Fruit fly (Drosophila melanogaster): Measurements from ENCODE around the gene Cf2.

The Cf2 gene

dm6 chr2L:4883023-4883392 is at the start of gene Cf2, which contains the start of gene CG3008:
Gene Cf2, minus strand, starts transcription at chr2L:4883107.
Gene CG3008, plus strand, starts transcription at chr2L:4883298.
- no peak for TF ChIP-seq h (optimal IDR thresholded peaks at IDR 0.05)
- no peak for TF ChIP-seq ttk (optimal IDR thresholded peaks at IDR 0.05)
- no peak for TF ChIP-seq insv (optimal IDR thresholded peaks at IDR 0.05)
- TF ChIP-seq Sin3A (optimal IDR thresholded peaks at IDR 0.05) = no peak
- no peak for TF ChIP-seq Myc (optimal IDR thresholded peaks at IDR 0.05)
- no peak for TF ChIP-seq psq (optimal IDR thresholded peaks at IDR 0.05)

- TF ChIP-seq Myc (optimal IDR thresholded peaks at IDR 0.05) (no peak), psq (optimal IDR thresholded peaks at IDR 0.05) (no peak), h (optimal IDR thresholded peaks at IDR 0.05) (no peak), insv (optimal IDR thresholded peaks at IDR 0.05) (no peak), Sin3A (optimal IDR thresholded peaks at IDR 0.05) (no peak), ttk (optimal IDR thresholded peaks at IDR 0.05) (no peak)
Observed at dm6 chr2L:4932284-4932683, 49.4 kb upstream of the Cf2 start, which contains the start of gene hoe1. Gene hoe1, minus strand, starts transcription at chr2L:4932384.

DNA sequence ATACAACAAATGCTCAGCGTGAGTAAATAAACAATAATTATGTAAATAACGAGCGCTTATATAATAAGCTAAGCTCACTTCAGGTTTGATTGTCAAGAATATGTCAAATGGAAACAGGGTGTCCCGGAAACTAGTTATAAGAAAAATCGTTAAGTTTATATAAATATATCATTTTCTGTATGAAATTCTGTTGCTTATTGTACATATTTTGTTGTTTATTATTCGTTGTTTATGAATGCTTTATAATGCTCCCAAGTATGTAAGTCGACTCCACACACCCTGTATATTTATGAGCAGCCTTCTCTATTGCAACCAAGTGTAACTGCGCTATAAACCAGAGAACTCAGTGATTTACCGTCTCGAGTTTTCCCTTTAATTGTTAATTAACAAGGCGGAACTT is 47.6 kb upstream of the Cf2 start:
- no peak for TF ChIP-seq Myc (optimal IDR thresholded peaks at IDR 0.05)
- no peak for TF ChIP-seq h (optimal IDR thresholded peaks at IDR 0.05)
- TF ChIP-seq ttk (optimal IDR thresholded peaks at IDR 0.05) = no peak
- no peak for TF ChIP-seq psq (optimal IDR thresholded peaks at IDR 0.05)

DNA sequence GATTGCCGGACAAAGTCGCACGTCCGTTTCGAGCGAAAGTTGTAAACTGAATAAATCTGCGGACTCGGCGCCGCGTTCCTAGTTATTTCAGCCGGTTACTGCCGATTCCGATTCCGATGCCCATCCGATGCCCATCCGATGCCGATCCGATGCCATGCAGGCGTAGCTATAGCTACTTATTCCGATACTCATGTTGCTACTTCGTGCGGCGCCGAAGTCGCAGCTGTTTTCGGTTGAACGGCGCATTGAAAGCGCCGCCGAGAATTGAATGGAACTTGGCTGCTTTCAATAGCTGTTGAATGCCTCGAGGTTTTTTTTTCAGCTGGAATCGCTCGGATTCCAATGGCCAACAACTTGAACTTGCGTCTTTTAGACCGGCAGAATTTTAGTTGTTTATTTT is 45.4 kb upstream of the Cf2 start:
- TF ChIP-seq psq (optimal IDR thresholded peaks at IDR 0.05) (no peak), ttk (optimal IDR thresholded peaks at IDR 0.05) (no peak), insv (optimal IDR thresholded peaks at IDR 0.05) (no peak), Myc (optimal IDR thresholded peaks at IDR 0.05) (no peak), h (optimal IDR thresholded peaks at IDR 0.05) (no peak), Sin3A (optimal IDR thresholded peaks at IDR 0.05) (no peak)

- TF ChIP-seq ttk (optimal IDR thresholded peaks at IDR 0.05) (no peak), Sin3A (optimal IDR thresholded peaks at IDR 0.05) (no peak), Myc (optimal IDR thresholded peaks at IDR 0.05) (no peak), h (optimal IDR thresholded peaks at IDR 0.05) (no peak), psq (optimal IDR thresholded peaks at IDR 0.05) (no peak), insv (optimal IDR thresholded peaks at IDR 0.05) (no peak)
Observed at dm6 chr2L:4916738-4917137, 33.8 kb upstream of the Cf2 start.

- TF ChIP-seq Sin3A (optimal IDR thresholded peaks at IDR 0.05) (no peak), insv (optimal IDR thresholded peaks at IDR 0.05) (no peak), h (optimal IDR thresholded peaks at IDR 0.05) (no peak), Myc (optimal IDR thresholded peaks at IDR 0.05) (no peak), psq (optimal IDR thresholded peaks at IDR 0.05) (no peak), ttk (optimal IDR thresholded peaks at IDR 0.05) (no peak)
Observed at dm6 chr2L:4915715-4916153, 32.8 kb upstream of the Cf2 start.

dm6 chr2L:4907986-4908385 is 25.1 kb upstream of the Cf2 start:
- TF ChIP-seq ttk (optimal IDR thresholded peaks at IDR 0.05) = no peak
- TF ChIP-seq Myc (optimal IDR thresholded peaks at IDR 0.05) = no peak
- TF ChIP-seq Sin3A (optimal IDR thresholded peaks at IDR 0.05) = no peak
- TF ChIP-seq psq (optimal IDR thresholded peaks at IDR 0.05) = no peak
- TF ChIP-seq insv (optimal IDR thresholded peaks at IDR 0.05) = no peak
- no peak for TF ChIP-seq h (optimal IDR thresholded peaks at IDR 0.05)

- TF ChIP-seq h (optimal IDR thresholded peaks at IDR 0.05) (no peak), Myc (optimal IDR thresholded peaks at IDR 0.05) (no peak), psq (optimal IDR thresholded peaks at IDR 0.05) (no peak), Sin3A (optimal IDR thresholded peaks at IDR 0.05) (no peak), insv (optimal IDR thresholded peaks at IDR 0.05) (no peak), ttk (optimal IDR thresholded peaks at IDR 0.05) (no peak)
Observed at dm6 chr2L:4906546-4907250, 23.8 kb upstream of the Cf2 start, which contains the start of gene snsl. Gene snsl, minus strand, starts transcription at chr2L:4906762.

DNA sequence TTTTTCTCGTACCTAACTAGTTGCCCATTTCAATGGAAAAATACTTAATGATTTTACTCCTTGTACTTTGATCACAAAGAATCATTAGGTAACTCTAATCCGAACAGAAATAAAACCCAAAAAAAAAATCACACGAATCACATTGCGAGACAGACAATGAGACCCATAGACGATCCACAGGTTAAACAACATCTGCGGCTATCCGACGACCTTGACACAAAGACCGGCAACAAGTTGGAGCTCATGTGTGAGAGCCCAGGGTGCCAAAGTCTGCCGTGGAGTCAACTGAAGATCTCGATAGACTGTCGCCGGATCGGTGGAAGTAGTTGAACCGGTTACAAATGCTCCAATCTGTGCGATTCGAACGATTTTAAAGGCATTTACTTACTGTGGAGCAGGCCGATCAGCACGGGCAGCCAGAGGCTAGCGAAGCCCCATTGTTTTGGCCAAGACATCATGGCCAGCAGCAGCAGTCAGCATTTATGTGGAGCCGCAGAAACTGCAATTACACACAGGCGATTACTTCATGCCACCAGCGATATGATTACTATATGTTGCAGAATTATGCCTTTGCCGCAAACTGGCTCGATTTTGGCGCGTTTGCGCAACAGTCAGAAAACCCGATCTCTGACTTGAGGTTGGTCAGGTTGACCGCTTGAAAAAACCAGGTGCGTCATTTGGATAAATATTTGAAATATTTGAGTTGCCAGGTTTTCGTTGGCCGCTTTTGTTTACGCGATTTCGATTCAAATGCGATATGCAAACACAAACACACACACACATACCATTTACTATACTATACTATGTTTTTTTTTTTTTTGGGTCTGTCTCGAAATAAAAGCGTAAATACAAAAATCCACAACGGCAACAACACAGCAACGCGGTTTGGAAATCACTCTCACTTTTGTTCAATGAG is 22.7 kb upstream of the Cf2 start:
- TF ChIP-seq Myc (optimal IDR thresholded peaks at IDR 0.05) (no peak), h (optimal IDR thresholded peaks at IDR 0.05) (no peak), psq (optimal IDR thresholded peaks at IDR 0.05) (no peak), ttk (optimal IDR thresholded peaks at IDR 0.05) (no peak), Sin3A (optimal IDR thresholded peaks at IDR 0.05) (no peak), insv (optimal IDR thresholded peaks at IDR 0.05) (no peak)

dm6 chr2L:4903838-4904237 is 20.9 kb upstream of the Cf2 start:
- no peak for TF ChIP-seq Sin3A (optimal IDR thresholded peaks at IDR 0.05)

DNA sequence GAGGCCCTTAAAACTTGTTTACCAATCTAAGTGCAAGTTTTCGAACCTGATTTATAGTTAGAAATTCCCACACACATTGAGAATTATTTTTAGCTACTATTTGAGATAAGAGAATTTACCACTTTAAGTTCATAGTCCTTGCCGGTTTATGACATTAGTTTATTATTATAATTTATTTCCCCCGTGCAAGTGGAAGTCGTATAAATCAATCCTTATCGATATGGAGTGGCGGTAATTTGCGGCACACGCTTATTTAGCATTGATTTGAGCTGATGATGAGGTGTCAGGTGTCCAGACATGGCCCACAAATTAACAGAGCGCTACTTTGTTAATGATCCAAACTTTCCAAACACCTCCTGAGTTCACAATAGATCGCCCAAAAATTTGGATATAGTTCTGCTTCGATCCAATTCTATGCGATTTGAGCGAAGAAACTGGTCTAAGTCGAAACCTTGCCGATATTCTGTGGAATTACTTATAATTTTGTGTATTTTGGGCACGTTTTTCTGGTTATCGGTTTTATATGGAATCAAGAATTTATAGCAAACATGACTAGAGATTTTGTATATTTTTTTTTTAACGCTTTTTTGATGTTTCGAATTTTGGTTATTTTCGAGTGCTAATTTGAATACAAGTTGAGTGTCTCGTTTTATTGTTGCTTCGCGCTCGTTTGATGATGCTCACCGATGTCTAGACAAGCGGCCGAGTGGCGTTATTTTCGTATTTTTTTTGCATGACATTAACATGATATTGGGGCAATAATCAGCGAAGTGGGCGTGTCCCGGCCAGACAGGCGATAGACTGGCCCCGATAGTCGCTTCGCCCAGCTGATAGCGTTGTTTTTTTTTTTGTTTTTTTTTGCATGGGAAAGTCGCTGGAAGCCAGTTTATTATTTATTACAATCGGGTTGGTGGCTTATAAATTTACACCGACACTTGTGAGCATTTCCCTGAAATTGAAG is 17.0 kb upstream of the Cf2 start:
- TF ChIP-seq h (optimal IDR thresholded peaks at IDR 0.05) (no peak), insv (optimal IDR thresholded peaks at IDR 0.05) (no peak), Sin3A (optimal IDR thresholded peaks at IDR 0.05) (no peak), Myc (optimal IDR thresholded peaks at IDR 0.05) (no peak), ttk (optimal IDR thresholded peaks at IDR 0.05) (no peak), psq (optimal IDR thresholded peaks at IDR 0.05) (no peak)
